Worm (Caenorhabditis elegans) whole organism, L4 larva: ENCODE results near the gene twk-36.

Source experiments
- Y105C5A.15 ChIP-seq: fragments of 200-800 bp; sonication (Bioruptor generic); IDR thresholded peaks from 2 replicates; pipeline ENCODE4 v1.3.6; 2022; ENCODE audit warnings: missing genetic modification characterization, missing compliant biosample characterization
- ceh-82 ChIP-seq: sonication (generic microtip); optimal IDR thresholded peaks from 2 replicates; lab custom pipeline; 2017; ENCODE audit warnings: missing biosample characterization, missing genetic modification characterization
- ces-1 ChIP-seq: fragments of 150-350 bp; sonication (generic microtip); optimal IDR thresholded peaks from 4 replicates; lab custom pipeline; 2014; ENCODE audit warnings: missing biosample characterization, missing genetic modification reagents, missing genetic modification characterization
- hlh-30 ChIP-seq: sonication (generic microtip); optimal IDR thresholded peaks from 2 replicates; lab custom pipeline; 2017; ENCODE audit warnings: antibody characterized with exemption, mild to moderate bottlenecking, missing genetic modification characterization, missing compliant biosample characterization; ENCODE audit not compliant: insufficient read depth
- lir-3 ChIP-seq: sonication (generic microtip); optimal IDR thresholded peaks from 2 replicates; lab custom pipeline; 2016; ENCODE audit warnings: mild to moderate bottlenecking, missing genetic modification characterization, missing compliant biosample characterization

ce11 chrV:17706217-17706806, 40.5 kb downstream of the twk-36 start:
- TF ChIP-seq lir-3 (tag; lab: Kevin White, UChicago) (no peak), ceh-82 (tag; lab: Kevin White, UChicago) (no peak), hlh-30 (tag; lab: Kevin White, UChicago) (no peak), ces-1 (GFP tag; lab: Kevin White, UChicago) (no peak), Y105C5A.15 (no peak)
